Fruit fly (Drosophila melanogaster): ENCODE results near the gene CG13398.

CG13398 gene

DNA sequence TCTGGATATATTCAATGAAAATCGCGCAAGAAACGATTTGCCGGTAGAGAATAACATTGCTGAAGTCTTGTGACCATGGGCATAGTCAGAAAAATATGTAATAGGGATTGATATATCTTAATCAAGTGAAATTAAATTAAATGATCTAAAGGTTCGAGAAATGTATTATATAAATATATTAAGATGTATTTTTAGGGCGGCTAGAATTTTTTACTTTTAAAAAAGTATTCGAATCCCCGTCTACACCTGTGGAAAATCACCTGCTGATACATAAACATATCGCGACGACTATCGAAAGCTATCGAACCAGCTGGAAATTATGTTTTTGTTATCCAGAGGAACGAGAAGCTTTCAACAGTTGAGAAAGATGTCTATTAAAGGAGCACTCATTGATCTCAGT, 38.3 kb downstream of the CG13398 start, which contains the start of the genes CG13390 and CG17294 (continued):
- TF ChIP-seq fru (optimal IDR thresholded peaks at IDR 0.05) (no peak), CG10565 (GFP tag; optimal IDR thresholded peaks at IDR 0.05) (peak; percentile 93), sens-2 (GFP tag; IDR thresholded peaks at IDR 0.05) (peak; percentile 99), CrebB (tag; optimal IDR thresholded peaks at IDR 0.05) (peak; percentile 99), CG17359 (tag; optimal IDR thresholded peaks at IDR 0.05) (peak; percentile 100), Poxn (GFP tag; IDR thresholded peaks at IDR 0.05) (peak; percentile 99), odd (GFP tag; optimal IDR thresholded peaks at IDR 0.05) (peak; percentile 99), slbo (GFP tag; IDR thresholded peaks at IDR 0.05) (peak; percentile 100), crol (GFP tag; IDR thresholded peaks at IDR 0.05) (peak; percentile 92), CG3163 (GFP tag; optimal IDR thresholded peaks at IDR 0.05) (peak; percentile 71), Ets65A (GFP tag) (peak; percentile 97), CG34376 (GFP tag; optimal IDR thresholded peaks at IDR 0.05) (peak; percentile 100), Lim3 (GFP tag; IDR thresholded peaks at IDR 0.05) (peak; percentile 98), esg (GFP tag; conservative IDR thresholded peaks at IDR 0.05) (peak; percentile 100), zen (tag; optimal IDR thresholded peaks at IDR 0.05) (peak; percentile 99), Atf6 (GFP tag; IDR thresholded peaks at IDR 0.05) (peak; percentile 100), slou (GFP tag; optimal IDR thresholded peaks at IDR 0.05) (peak; percentile 99), Dll (GFP tag; IDR thresholded peaks at IDR 0.05; ENCODE audit: partially characterized antibody) (peak; percentile 86), zen2 (GFP tag; IDR thresholded peaks at IDR 0.05; ENCODE audit: partially characterized antibody) (peak; percentile 72; the same call in 2 of the 3 replicates), CG6683 (GFP tag; optimal IDR thresholded peaks at IDR 0.05) (peak; percentile 99), dysf (GFP tag; IDR thresholded peaks at IDR 0.05) (peak; percentile 100), hbn (GFP tag; IDR thresholded peaks at IDR 0.05; ENCODE audit: partially characterized antibody) (peak; percentile 70; the same call in 1 of the 2 replicates), CG12391 (tag; optimal IDR thresholded peaks at IDR 0.05) (peak; percentile 100), D19B (GFP tag; optimal IDR thresholded peaks at IDR 0.05) (peak; percentile 97), Fer2 (tag; optimal IDR thresholded peaks at IDR 0.05) (peak; percentile 100), phol (tag; optimal IDR thresholded peaks at IDR 0.05) (peak; percentile 99), ap (GFP tag; IDR thresholded peaks at IDR 0.05) (peak; percentile 99), scrt (GFP tag; optimal IDR thresholded peaks at IDR 0.05) (peak; percentile 98), CG9876 (GFP tag; optimal IDR thresholded peaks at IDR 0.05) (peak; percentile 55), maf-S (GFP tag; optimal IDR thresholded peaks at IDR 0.05) (peak; percentile 94), Asciz (GFP tag; optimal IDR thresholded peaks at IDR 0.05) (peak; percentile 99), CG7839 (tag; optimal IDR thresholded peaks at IDR 0.05) (peak; percentile 100), CG4707 (GFP tag; optimal IDR thresholded peaks at IDR 0.05) (peak; percentile 96), HHEX (GFP tag; optimal IDR thresholded peaks at IDR 0.05) (peak; percentile 100), Gsc (GFP tag; IDR thresholded peaks at IDR 0.05) (peak; percentile 98), CG11456 (GFP tag; IDR thresholded peaks at IDR 0.05) (peak; percentile 99), CG15601 (tag; optimal IDR thresholded peaks at IDR 0.05) (peak; percentile 99), seq (GFP tag; IDR thresholded peaks at IDR 0.05) (peak; percentile 99), CG13123 (GFP tag; optimal IDR thresholded peaks at IDR 0.05) (peak; percentile 98), CG7745 (tag; optimal IDR thresholded peaks at IDR 0.05) (peak; percentile 89), Lhr (GFP tag; optimal IDR thresholded peaks at IDR 0.05) (peak; percentile 97), BEAF-32 (GFP tag; optimal IDR thresholded peaks at IDR 0.05) (peak; percentile 75), chn (GFP tag; optimal IDR thresholded peaks at IDR 0.05) (peak; percentile 96), zfh1 (GFP tag; IDR thresholded peaks at IDR 0.05) (peak; percentile 100), MESR4 (GFP tag; optimal IDR thresholded peaks at IDR 0.05) (peak; percentile 82), ash1 (GFP tag; optimal IDR thresholded peaks at IDR 0.05) (peak; percentile 98), Ptx1 (GFP tag; IDR thresholded peaks at IDR 0.05) (peak; percentile 100), CG7271 (tag; optimal IDR thresholded peaks at IDR 0.05) (peak; percentile 99), ssp (GFP tag; IDR thresholded peaks at IDR 0.05) (peak; percentile 96), Eip74EF (GFP tag; optimal IDR thresholded peaks at IDR 0.05) (peak in 1 of 2 experiments; percentile 100)

All from whole organism, embryonic.